Fruit fly (Drosophila melanogaster) whole organism, embryonic: Measurements from ENCODE around the gene CG31176.

ENCODE experiments used
- CG10147 ChIP-seq: fragments of 200-800 bp; sonication (Bioruptor generic); optimal IDR thresholded peaks from 2 replicates; lab custom pipeline; 2019; ENCODE audit warnings: missing biosample characterization, mild to moderate bottlenecking, missing genetic modification characterization, moderate library complexity
- CG10565 ChIP-seq: fragments of 200-800 bp; sonication (Bioruptor generic); optimal IDR thresholded peaks from 3 replicates; lab custom pipeline; 2016; ENCODE audit warnings: missing biosample characterization, mild to moderate bottlenecking, missing genetic modification characterization
- CG14667 ChIP-seq: fragments of 200-800 bp; sonication (Bioruptor generic); IDR thresholded peaks from 2 replicates; pipeline ENCODE4 v1.3.6; 2022; ENCODE audit warnings: missing biosample characterization, missing genetic modification characterization
- CG15269 ChIP-seq: fragments of 200-800 bp; sonication (Bioruptor generic); optimal IDR thresholded peaks from 2 replicates; lab custom pipeline; 2018; ENCODE audit warnings: missing biosample characterization, mild to moderate bottlenecking, missing genetic modification characterization, moderate library complexity
- CG15696 ChIP-seq: fragments of 200-800 bp; sonication (Bioruptor generic); optimal IDR thresholded peaks from 2 replicates; lab custom pipeline; 2019; ENCODE audit warnings: missing biosample characterization, mild to moderate bottlenecking, missing genetic modification characterization, moderate library complexity
- CG17359 ChIP-seq: fragments of 200-800 bp; sonication (Bioruptor generic); optimal IDR thresholded peaks from 3 replicates; lab custom pipeline; 2018; ENCODE audit warnings: missing biosample characterization, mild to moderate bottlenecking, missing genetic modification characterization, moderate library complexity
- CG17385 ChIP-seq: fragments of 200-800 bp; sonication (Bioruptor generic); optimal IDR thresholded peaks from 3 replicates; lab custom pipeline; 2018; ENCODE audit warnings: missing biosample characterization, mild to moderate bottlenecking, missing genetic modification characterization
- CG17568 ChIP-seq: fragments of 200-800 bp; sonication (Bioruptor generic); optimal IDR thresholded peaks from 2 replicates; lab custom pipeline; 2018; ENCODE audit warnings: missing biosample characterization, mild to moderate bottlenecking, missing genetic modification characterization, moderate library complexity
- CG17829 ChIP-seq: fragments of 200-800 bp; optimal IDR thresholded peaks from 2 replicates; lab custom pipeline; 2019; ENCODE audit warnings: missing biosample characterization, mild to moderate bottlenecking, missing genetic modification characterization, moderate library complexity
- CG2199 ChIP-seq: fragments of 200-800 bp; sonication (Bioruptor generic); IDR thresholded peaks from 3 replicates; pipeline ENCODE4 v1.3.6; 2022; ENCODE audit warnings: missing biosample characterization, missing genetic modification characterization
- CG6765 ChIP-seq: fragments of 200-800 bp; sonication (Bioruptor generic); optimal IDR thresholded peaks from 3 replicates; lab custom pipeline; 2017; ENCODE audit warnings: missing biosample characterization, mild to moderate bottlenecking, missing genetic modification characterization
- CG6791 ChIP-seq: fragments of 200-800 bp; sonication (Bioruptor generic); IDR thresholded peaks from 3 replicates; pipeline ENCODE4 v1.3.6; 2022; ENCODE audit warnings: missing biosample characterization, missing genetic modification characterization; ENCODE audit not compliant: partially characterized antibody
- Dbx ChIP-seq: fragments of 200-800 bp; sonication (Bioruptor generic); IDR thresholded peaks from 3 replicates; pipeline ENCODE4 v1.3.6; 2022; ENCODE audit warnings: missing biosample characterization, missing genetic modification characterization
- Dfd ChIP-seq, 2 experiments: fragments of >200 bp; optimal IDR thresholded peaks; 2 replicates each; lab custom pipeline; 2017; ENCODE audit warnings: missing biosample characterization in 2 of 2, missing genetic modification characterization in 2 of 2
- Dip3 ChIP-seq: fragments of 200-800 bp; sonication (Bioruptor generic); optimal IDR thresholded peaks from 3 replicates; lab custom pipeline; 2016; ENCODE audit warnings: missing biosample characterization, missing genetic modification characterization
- HLH3B ChIP-seq: fragments of 200-800 bp; sonication (Bioruptor generic); IDR thresholded peaks from 2 replicates; pipeline ENCODE4 v1.3.6; 2022; ENCODE audit warnings: missing biosample characterization, missing genetic modification characterization
- HmgD ChIP-seq: fragments of 200-800 bp; sonication (Bioruptor generic); optimal IDR thresholded peaks from 3 replicates; lab custom pipeline; 2016; ENCODE audit warnings: missing biosample characterization, missing genetic modification characterization
- Jarid2 ChIP-seq: fragments of 200-800 bp; sonication (Bioruptor generic); optimal IDR thresholded peaks from 3 replicates; lab custom pipeline; 2017; ENCODE audit warnings: mild to moderate bottlenecking, missing biosample characterization, missing genetic modification reagents, missing genetic modification characterization
- Kr ChIP-seq: fragments of 200-800 bp; sonication (Bioruptor generic); optimal IDR thresholded peaks from 2 replicates; lab custom pipeline; 2017; ENCODE audit warnings: missing biosample characterization, mild to moderate bottlenecking, missing genetic modification characterization
- Rfx ChIP-seq: fragments of 200-800 bp; sonication (Bioruptor generic); IDR thresholded peaks from 2 replicates; pipeline ENCODE4 v1.3.6; 2022; ENCODE audit warnings: missing biosample characterization, missing genetic modification characterization
- Sox100B ChIP-seq: fragments of 200-800 bp; sonication (Bioruptor generic); optimal IDR thresholded peaks from 3 replicates; lab custom pipeline; 2018; ENCODE audit warnings: missing biosample characterization, mild to moderate bottlenecking, missing genetic modification characterization
- ase ChIP-seq: fragments of 200-800 bp; sonication (Bioruptor generic); IDR thresholded peaks from 3 replicates; pipeline ENCODE4 v1.3.6; 2022; ENCODE audit warnings: missing biosample characterization, missing genetic modification characterization
- bowl ChIP-seq: fragments of 200-800 bp; sonication (Bioruptor generic); IDR thresholded peaks from 2 replicates; pipeline ENCODE4 v1.3.6; 2022; ENCODE audit warnings: missing biosample characterization, missing genetic modification characterization
- bsh ChIP-seq, 2 experiments: fragments of 200-800 bp; sonication (Bioruptor generic); optimal IDR thresholded peaks; 2 replicates each; lab custom pipeline; 2017 to 2018; ENCODE audit warnings: mild to moderate bottlenecking in 2 of 2, missing biosample characterization in 2 of 2, missing genetic modification characterization in 2 of 2, moderate library complexity in 1 of 2
- btn ChIP-seq: fragments of 200-800 bp; sonication (Bioruptor generic); optimal IDR thresholded peaks from 2 replicates; lab custom pipeline; 2016; ENCODE audit warnings: missing biosample characterization, missing genetic modification characterization
- cato ChIP-seq: fragments of 200-800 bp; sonication (Bioruptor generic); optimal IDR thresholded peaks from 2 replicates; lab custom pipeline; 2016; ENCODE audit warnings: missing biosample characterization, missing genetic modification characterization, borderline replicate concordance
- chn ChIP-seq: fragments of 200-800 bp; sonication (Bioruptor generic); optimal IDR thresholded peaks from 2 replicates; lab custom pipeline; 2016; ENCODE audit warnings: missing biosample characterization, missing genetic modification characterization
- croc ChIP-seq: fragments of 200-800 bp; sonication (Bioruptor generic); conservative IDR thresholded peaks from 3 replicates; pipeline ENCODE4 v1.3.6; 2022; ENCODE audit warnings: missing biosample characterization, missing genetic modification characterization
- da ChIP-seq: fragments of 200-800 bp; sonication (Bioruptor generic); optimal IDR thresholded peaks from 2 replicates; lab custom pipeline; 2016; ENCODE audit warnings: missing biosample characterization, missing genetic modification characterization
- emc ChIP-seq: fragments of 200-800 bp; sonication (Bioruptor generic); optimal IDR thresholded peaks from 2 replicates; lab custom pipeline; 2016; ENCODE audit warnings: missing biosample characterization, missing genetic modification characterization
- esg ChIP-seq: fragments of 200-800 bp; sonication (Bioruptor generic); conservative IDR thresholded peaks from 2 replicates; pipeline ENCODE4 v1.3.6; 2022; ENCODE audit warnings: missing biosample characterization, missing genetic modification characterization
- eyg ChIP-seq: fragments of 200-800 bp; sonication (Bioruptor generic); optimal IDR thresholded peaks from 3 replicates; lab custom pipeline; 2016; ENCODE audit warnings: missing biosample characterization, missing genetic modification characterization
- fd64A ChIP-seq: fragments of 200-800 bp; sonication (Bioruptor generic); optimal IDR thresholded peaks from 3 replicates; lab custom pipeline; 2018; ENCODE audit warnings: missing biosample characterization, mild to moderate bottlenecking, missing genetic modification characterization
- ham ChIP-seq: fragments of 200-800 bp; sonication (Bioruptor generic); IDR thresholded peaks from 2 replicates; pipeline ENCODE4 v1.3.6; 2022; ENCODE audit warnings: missing biosample characterization, missing genetic modification characterization
- ind ChIP-seq: fragments of 200-800 bp; sonication (Bioruptor generic); optimal IDR thresholded peaks from 3 replicates; lab custom pipeline; 2016; ENCODE audit warnings: missing biosample characterization, missing genetic modification characterization
- nerfin-1 ChIP-seq: fragments of 200-800 bp; sonication (Bioruptor generic); optimal IDR thresholded peaks from 3 replicates; lab custom pipeline; 2019; ENCODE audit warnings: missing biosample characterization, mild to moderate bottlenecking, missing genetic modification characterization, moderate library complexity
- pb ChIP-seq: fragments of 200-800 bp; sonication (Bioruptor generic); optimal IDR thresholded peaks from 3 replicates; lab custom pipeline; 2016; ENCODE audit warnings: missing biosample characterization, missing genetic modification characterization
- psq ChIP-seq: fragments of 200-800 bp; sonication (Bioruptor generic); optimal IDR thresholded peaks from 2 replicates; lab custom pipeline; 2017; ENCODE audit warnings: missing biosample characterization, missing genetic modification characterization
- pum ChIP-seq: fragments of 200-800 bp; sonication (Bioruptor generic); optimal IDR thresholded peaks from 2 replicates; lab custom pipeline; 2016; ENCODE audit warnings: missing biosample characterization, missing genetic modification characterization
- sc ChIP-seq, 3 experiments: fragments of >200 bp in 2 of 3; fragments of 200-800 bp in 1 of 3; sonication (Bioruptor generic) in 1 of 3; optimal IDR thresholded peaks; 2 replicates in 2 of 3; 3 replicates in 1 of 3; lab custom pipeline; 2017; ENCODE audit warnings: mild to moderate bottlenecking in 1 of 3, missing biosample characterization in 1 of 3, missing genetic modification characterization in 1 of 3, missing genetic modification reagents in 1 of 3
- sens ChIP-seq: fragments of 200-800 bp; sonication (Bioruptor generic); peaks from one replicate; lab custom pipeline; 2016; ENCODE audit warnings: missing biosample characterization, missing genetic modification characterization
- sqz ChIP-seq: fragments of 200-800 bp; sonication (Bioruptor generic); optimal IDR thresholded peaks from 3 replicates; lab custom pipeline; 2018; ENCODE audit warnings: missing biosample characterization, mild to moderate bottlenecking, missing genetic modification characterization
- stc ChIP-seq: fragments of 200-800 bp; sonication (Bioruptor generic); IDR thresholded peaks from 2 replicates; pipeline ENCODE4 v1.3.6; 2022; ENCODE audit warnings: missing biosample characterization, missing genetic modification characterization
- sug ChIP-seq: fragments of 200-800 bp; optimal IDR thresholded peaks from 2 replicates; lab custom pipeline; 2019; ENCODE audit warnings: missing biosample characterization, mild to moderate bottlenecking, missing genetic modification characterization, moderate library complexity
- trh ChIP-seq: fragments of 200-800 bp; sonication (Bioruptor generic); optimal IDR thresholded peaks from 2 replicates; lab custom pipeline; 2016; ENCODE audit warnings: missing biosample characterization, missing genetic modification characterization
- tx ChIP-seq: fragments of 200-800 bp; sonication (Bioruptor generic); optimal IDR thresholded peaks from 2 replicates; lab custom pipeline; 2016; ENCODE audit warnings: missing biosample characterization, missing genetic modification characterization
- vnd ChIP-seq: fragments of 200-800 bp; sonication (Bioruptor generic); IDR thresholded peaks from 3 replicates; pipeline ENCODE4 v1.3.6; 2022; ENCODE audit warnings: missing biosample characterization, missing genetic modification characterization; ENCODE audit not compliant: partially characterized antibody
- vvl ChIP-seq: fragments of 200-800 bp; sonication (Bioruptor generic); IDR thresholded peaks from 2 replicates; pipeline ENCODE4 v1.3.6; 2022; ENCODE audit warnings: missing biosample characterization, missing genetic modification characterization
- wor ChIP-seq: fragments of 200-800 bp; sonication (Bioruptor generic); IDR thresholded peaks from 2 replicates; pipeline ENCODE4 v1.3.6; 2022; ENCODE audit warnings: missing biosample characterization, missing genetic modification characterization
- zf30C ChIP-seq: fragments of 200-800 bp; sonication (Bioruptor generic); optimal IDR thresholded peaks from 3 replicates; lab custom pipeline; 2018; ENCODE audit warnings: missing biosample characterization, mild to moderate bottlenecking, missing genetic modification characterization
- zfh1 ChIP-seq: fragments of 200-800 bp; sonication (Bioruptor generic); IDR thresholded peaks from 3 replicates; pipeline ENCODE4 v1.3.6; 2022; ENCODE audit warnings: missing biosample characterization, missing genetic modification characterization

The CG31176 gene

dm6 chr3R:21662501-21663007, 56.9 kb downstream of the CG31176 start, which contains the start of gene Archease (continued):
- no peak for TF ChIP-seq fd64A
- TF ChIP-seq vnd (GFP tag; lab: Robert Waterston, UW): no peak
- TF ChIP-seq ind (GFP tag; lab: Kevin White, UChicago): peak; percentile 45
- TF ChIP-seq wor: no peak
- peak; percentile 33; the same call in 1 of the 2 replicates for TF ChIP-seq stc (GFP tag; lab: Robert Waterston, UW)
- TF ChIP-seq emc (GFP tag; lab: Kevin White, UChicago): no peak
- no peak for TF ChIP-seq chn
- TF ChIP-seq CG17385 (GFP tag; lab: Kevin White, UChicago): peak; percentile 65
- peak; percentile 28 for TF ChIP-seq Jarid2
- no peak for TF ChIP-seq eyg (GFP tag; lab: Kevin White, UChicago)
- peak; percentile 42 for TF ChIP-seq CG10147 (GFP tag; lab: Kevin White, UChicago)
- TF ChIP-seq Kr (GFP tag; lab: Kevin White, UChicago): no peak
- no peak; the same call in 1 of the 2 replicates for TF ChIP-seq HLH3B (GFP tag; lab: Robert Waterston, UW)
- no peak for TF ChIP-seq HmgD (GFP tag; lab: Kevin White, UChicago)
- TF ChIP-seq ase: no peak
- peak; percentile 99 for TF ChIP-seq CG17568 (GFP tag; lab: Kevin White, UChicago)
- no peak for TF ChIP-seq CG15696 (tag; lab: Kevin White, UChicago)
- TF ChIP-seq CG17829: peak; percentile 67
- TF ChIP-seq zf30C (GFP tag; lab: Kevin White, UChicago): no peak
- TF ChIP-seq btn: no peak
- no peak for TF ChIP-seq CG2199 (GFP tag; lab: Robert Waterston, UW)
- TF ChIP-seq tx: no peak
- TF ChIP-seq croc (GFP tag; lab: Robert Waterston, UW): no peak
- no peak for TF ChIP-seq sc (optimal IDR thresholded peaks at IDR 0.05; lab: Kevin White, UChicago)
- no peak for TF ChIP-seq sc (GFP tag; optimal IDR thresholded peaks at IDR 0.05; lab: Kevin White, UChicago)
- peak; percentile 34; the same call in 2 of the 3 replicates for TF ChIP-seq Dbx (GFP tag; lab: Robert Waterston, UW)
- peak; percentile 53 for TF ChIP-seq sug (tag; lab: Kevin White, UChicago)
- 0 out of 3 replicates have a peak, but pooled peaks have one; percentile 44 for TF ChIP-seq zfh1
- no peak for TF ChIP-seq pb (GFP tag; lab: Kevin White, UChicago)
- TF ChIP-seq Dfd (GFP tag; optimal IDR thresholded peaks at IDR 0.05; lab: Kevin White, UChicago): no peak
- TF ChIP-seq pum (GFP tag; lab: Kevin White, UChicago): no peak
- no peak for TF ChIP-seq ham (GFP tag; lab: Robert Waterston, UW)
- TF ChIP-seq cato (GFP tag; lab: Kevin White, UChicago): no peak
- no peak for TF ChIP-seq da (GFP tag; lab: Kevin White, UChicago)
- no peak for TF ChIP-seq Dip3 (GFP tag; lab: Kevin White, UChicago)
- no peak for TF ChIP-seq psq (GFP tag; lab: Kevin White, UChicago)
- peak; percentile 73 for TF ChIP-seq Rfx (GFP tag; lab: Robert Waterston, UW)
- peak; percentile 67 for TF ChIP-seq CG15269 (tag; lab: Kevin White, UChicago)
- TF ChIP-seq bsh (GFP tag; optimal IDR thresholded peaks at IDR 0.05; lab: Kevin White, UChicago): peak; percentile 43 to 57
- TF ChIP-seq CG10565 (GFP tag; lab: Kevin White, UChicago): no peak
- peak; percentile 51 for TF ChIP-seq Sox100B (GFP tag; lab: Kevin White, UChicago)
- peak; percentile 85 for TF ChIP-seq sens
- peak; percentile 65 for TF ChIP-seq CG6765 (GFP tag; lab: Kevin White, UChicago)
- TF ChIP-seq CG14667 (GFP tag; lab: Robert Waterston, UW): no peak
- TF ChIP-seq nerfin-1 (tag; lab: Kevin White, UChicago): peak; percentile 82
- TF ChIP-seq esg (GFP tag; lab: Robert Waterston, UW): no peak
- TF ChIP-seq trh (GFP tag; lab: Kevin White, UChicago): no peak
- no peak for TF ChIP-seq CG6791 (GFP tag; lab: Robert Waterston, UW)
- no peak for TF ChIP-seq sqz (GFP tag; lab: Kevin White, UChicago)
- peak; percentile 62 for TF ChIP-seq CG17359 (tag; lab: Kevin White, UChicago)
- peak; percentile 67; the same call in 1 of the 2 replicates for TF ChIP-seq vvl (GFP tag; lab: Robert Waterston, UW)
- peak; percentile 53; the same call in 1 of the 2 replicates for TF ChIP-seq bowl (GFP tag; lab: Robert Waterston, UW)
